Worm (Caenorhabditis elegans): ENCODE results near the gene C24D10.4.

Gene C24D10.4

DNA sequence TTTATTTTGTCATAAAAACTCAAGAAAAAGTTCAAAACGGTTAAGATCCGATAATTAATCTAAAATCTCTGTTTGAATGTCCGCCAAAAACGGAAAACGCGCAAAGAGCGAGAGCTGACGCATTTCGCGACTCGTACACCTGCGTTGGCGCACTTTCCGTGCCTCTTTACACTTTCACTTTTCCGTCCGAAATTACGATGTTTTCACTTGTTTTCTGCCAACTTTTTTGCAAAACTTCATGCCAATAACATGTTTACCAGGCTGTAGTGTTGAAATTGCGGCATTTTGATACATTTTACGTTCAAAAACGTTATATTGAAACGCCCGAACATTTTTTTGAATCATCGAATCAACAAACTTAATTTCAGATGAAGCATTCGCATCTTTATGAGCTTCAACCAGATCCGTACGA is 23.4 kb downstream of the C24D10.4 start, which contains the start of gene W03F8.4 (continued):
- peak; percentile 30 for TF ChIP-seq pat-9 (tag; optimal IDR thresholded peaks at IDR 0.05)
- TF ChIP-seq ceh-31 (tag; optimal IDR thresholded peaks at IDR 0.05): peak; percentile 77
- TF ChIP-seq unc-42 (tag; optimal IDR thresholded peaks at IDR 0.05): peak; percentile 58
- TF ChIP-seq ceh-14 (tag; optimal IDR thresholded peaks at IDR 0.05): peak; percentile 3
- TF ChIP-seq pha-4 (tag; optimal IDR thresholded peaks at IDR 0.05): no peak
- TF ChIP-seq ceh-48 (tag; optimal IDR thresholded peaks at IDR 0.05): no peak
- no peak for TF ChIP-seq elt-4 (tag; optimal IDR thresholded peaks at IDR 0.05)
- TF ChIP-seq C38D4.7 (GFP tag; optimal IDR thresholded peaks at IDR 0.05): no peak
- TF ChIP-seq fkh-6 (tag; optimal IDR thresholded peaks at IDR 0.05): no peak
- no peak for TF ChIP-seq ets-4 (tag; optimal IDR thresholded peaks at IDR 0.05)
- TF ChIP-seq pax-1 (tag; optimal IDR thresholded peaks at IDR 0.05): no peak
- peak; percentile 8 for TF ChIP-seq C08G9.2 (tag; optimal IDR thresholded peaks at IDR 0.05)
- TF ChIP-seq odd-2 (tag; optimal IDR thresholded peaks at IDR 0.05): no peak
- TF ChIP-seq T23F11.4 (GFP tag; optimal IDR thresholded peaks at IDR 0.05): peak; percentile 29
- TF ChIP-seq fax-1 (tag; optimal IDR thresholded peaks at IDR 0.05): no peak
- peak; percentile 31 for TF ChIP-seq pros-1 (tag; optimal IDR thresholded peaks at IDR 0.05)
- TF ChIP-seq unc-55 (GFP tag; optimal IDR thresholded peaks at IDR 0.05): no peak
- no peak for TF ChIP-seq hlh-13 (GFP tag; optimal IDR thresholded peaks at IDR 0.05)
- no peak for TF ChIP-seq nhr-232 (tag; optimal IDR thresholded peaks at IDR 0.05)
- TF ChIP-seq pha-2 (tag; optimal IDR thresholded peaks at IDR 0.05): peak; percentile 45
- no peak for TF ChIP-seq Y22D7AL.16 (tag; optimal IDR thresholded peaks at IDR 0.05)
- peak; percentile 37 for TF ChIP-seq K02D7.2 (tag; optimal IDR thresholded peaks at IDR 0.05)
- TF ChIP-seq ceh-22 (tag; optimal IDR thresholded peaks at IDR 0.05): no peak
- TF ChIP-seq unc-86 (tag; optimal IDR thresholded peaks at IDR 0.05): no peak
- no peak for TF ChIP-seq eyg-1 (tag; optimal IDR thresholded peaks at IDR 0.05)
- no peak for TF ChIP-seq nhr-11 (tag; optimal IDR thresholded peaks at IDR 0.05)
- no peak for TF ChIP-seq lim-6 (tag; optimal IDR thresholded peaks at IDR 0.05)
- TF ChIP-seq ceh-9 (tag; optimal IDR thresholded peaks at IDR 0.05): no peak
- no peak for TF ChIP-seq F13H6.1 (tag; optimal IDR thresholded peaks at IDR 0.05)
- peak; percentile 35 for TF ChIP-seq ceh-2 (tag; optimal IDR thresholded peaks at IDR 0.05)
- no peak for TF ChIP-seq ceh-19 (GFP tag; optimal IDR thresholded peaks at IDR 0.05)

DNA sequence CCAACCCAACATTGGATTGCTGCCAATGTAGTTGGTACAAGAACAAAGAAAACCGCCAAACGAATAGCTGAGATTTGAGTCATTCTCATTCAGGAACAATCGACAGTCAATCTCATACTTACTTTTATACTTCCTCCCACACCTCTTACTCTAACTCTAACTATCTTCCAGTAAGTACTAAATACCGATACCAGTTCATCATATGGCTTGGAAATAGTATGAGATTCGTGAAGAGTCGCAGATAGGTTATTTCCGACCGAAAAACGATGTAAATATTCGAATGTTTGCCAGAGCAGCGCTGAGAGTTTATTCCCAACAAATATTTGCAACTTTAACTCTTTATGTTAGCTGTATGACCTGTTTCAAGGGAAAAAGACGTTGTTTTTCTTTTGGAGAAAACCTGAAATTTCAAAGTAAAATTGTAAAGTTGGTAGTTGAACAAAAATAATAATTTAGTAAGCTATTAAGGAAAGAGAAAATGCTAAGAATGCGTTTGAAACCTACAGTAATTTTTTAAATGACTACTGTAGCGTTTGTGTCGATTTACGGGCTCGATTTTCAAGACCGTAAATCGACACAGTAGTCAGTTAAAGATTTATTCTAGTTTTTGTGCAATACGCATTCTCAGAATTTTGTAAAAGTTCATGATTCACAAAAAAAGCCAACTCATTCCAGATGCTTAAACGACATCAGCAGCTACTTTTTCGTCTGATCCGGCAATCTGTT is 26.3 kb downstream of the C24D10.4 start, which contains the start of the genes W03F8.6 and mtrf-1L:
TSS of gene W03F8.6 (minus strand) at position 101 of the 726 bp plus-strand sequence.
TSS of gene mtrf-1L (plus strand) at position 676 of the 726 bp plus-strand sequence.
- TF ChIP-seq syd-9 (tag; optimal IDR thresholded peaks at IDR 0.05): no peak
- no peak for TF ChIP-seq unc-86 (tag; optimal IDR thresholded peaks at IDR 0.05)
- no peak for TF ChIP-seq unc-42 (tag; optimal IDR thresholded peaks at IDR 0.05)
- TF ChIP-seq hlh-13 (GFP tag; optimal IDR thresholded peaks at IDR 0.05): no peak

DNA sequence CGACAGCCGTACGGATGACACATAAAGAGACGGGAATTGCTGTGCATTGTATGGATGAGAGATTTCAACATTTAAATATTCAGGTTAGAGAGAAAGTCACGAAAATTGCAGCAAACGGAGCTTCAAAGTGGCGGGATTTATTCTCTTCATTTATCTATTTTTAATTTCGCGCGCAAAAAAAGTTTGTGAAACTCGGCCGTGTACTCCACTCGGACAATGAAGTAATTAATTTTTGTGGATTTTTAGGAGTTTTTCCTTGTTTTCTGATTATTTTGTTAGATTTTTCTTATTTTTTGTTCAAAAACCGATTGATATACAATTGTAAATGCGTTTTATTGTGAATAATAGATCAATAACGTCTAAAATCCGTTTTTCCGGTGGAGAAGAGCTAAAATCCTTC is 27.7 kb downstream of the C24D10.4 start:
- peak; percentile 20 for TF ChIP-seq C08G9.2 (tag; optimal IDR thresholded peaks at IDR 0.05)
- no peak for TF ChIP-seq fax-1 (tag; optimal IDR thresholded peaks at IDR 0.05)
- no peak for TF ChIP-seq sox-2 (GFP tag; IDR thresholded peaks at IDR 0.05)

DNA sequence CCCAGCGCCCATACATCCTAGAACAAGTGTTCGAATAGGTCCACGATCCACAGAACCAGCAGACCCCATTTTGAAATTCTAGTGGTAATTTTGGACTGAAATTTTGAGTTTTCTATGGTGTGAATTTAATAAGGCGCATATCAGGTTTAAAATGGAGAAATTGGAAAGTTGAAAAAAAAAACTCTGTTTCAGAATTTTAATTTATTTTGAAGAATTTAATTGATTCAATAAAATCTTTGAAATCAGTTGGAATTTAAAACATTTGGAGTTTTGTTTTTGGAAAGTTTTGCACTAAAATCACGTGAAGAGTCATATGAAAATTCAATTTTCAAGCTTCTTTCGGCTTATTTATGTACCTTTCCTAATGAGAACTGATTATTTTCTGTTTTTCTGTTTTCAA is 35.2 kb downstream of the C24D10.4 start, which contains the start of gene gpa-18:
TSS of gene gpa-18 (minus strand) at position 101 of the 400 bp plus-strand sequence.
- TF ChIP-seq pros-1 (tag; optimal IDR thresholded peaks at IDR 0.05) (no peak), dve-1 (tag; optimal IDR thresholded peaks at IDR 0.05) (no peak), ref-2 (tag; optimal IDR thresholded peaks at IDR 0.05) (no peak), lim-6 (tag; optimal IDR thresholded peaks at IDR 0.05) (no peak), elt-4 (tag; optimal IDR thresholded peaks at IDR 0.05) (no peak), madf-2 (tag; optimal IDR thresholded peaks at IDR 0.05) (no peak), sdc-2 (tag; optimal IDR thresholded peaks at IDR 0.05) (no peak), K02D7.2 (tag; optimal IDR thresholded peaks at IDR 0.05) (no peak), C38D4.7 (GFP tag; optimal IDR thresholded peaks at IDR 0.05) (no peak), ceh-45 (GFP tag; IDR thresholded peaks at IDR 0.05) (no peak), mec-3 (tag; optimal IDR thresholded peaks at IDR 0.05; ENCODE audit: borderline replicate concordance) (no peak), fax-1 (tag; optimal IDR thresholded peaks at IDR 0.05) (no peak), C08G9.2 (tag; optimal IDR thresholded peaks at IDR 0.05) (no peak), pha-4 (tag; optimal IDR thresholded peaks at IDR 0.05) (no peak)

All from whole organism, late embryonic.